Worm (Caenorhabditis elegans): Measurements from ENCODE around the gene M28.8.

ce11 chrII:10594758-10595157 lies 33.3 kb upstream of the M28.8 start, which contains the start of gene C14A4.6:
- TF ChIP-seq tab-1 (GFP tag; IDR thresholded peaks at IDR 0.05) (no peak), flt-1 (GFP tag; IDR thresholded peaks at IDR 0.05) (no peak), klf-2 (GFP tag; conservative IDR thresholded peaks at IDR 0.05) (no peak), ztf-23 (GFP tag; IDR thresholded peaks at IDR 0.05) (no peak)
